Worm (Caenorhabditis elegans): ENCODE data around the gene K09C6.10.

- TF ChIP-seq ama-1 (optimal IDR thresholded peaks at IDR 0.05) = no peak
- no peak for TF ChIP-seq sea-1 (GFP tag; conservative IDR thresholded peaks at IDR 0.05)
- TF ChIP-seq ceh-36 (tag; optimal IDR thresholded peaks at IDR 0.05) = no peak
- TF ChIP-seq ets-7 (tag; optimal IDR thresholded peaks at IDR 0.05) = no peak
- TF ChIP-seq hmg-4 (GFP tag; optimal IDR thresholded peaks at IDR 0.05) = no peak
- no peak for TF ChIP-seq B0310.2 (tag; optimal IDR thresholded peaks at IDR 0.05)
- TF ChIP-seq tra-4 (tag; optimal IDR thresholded peaks at IDR 0.05) = no peak
- no peak for TF ChIP-seq scrt-1 (GFP tag; IDR thresholded peaks at IDR 0.05)
- no peak for TF ChIP-seq hmbx-1 (tag; optimal IDR thresholded peaks at IDR 0.05)
- TF ChIP-seq flt-1 (GFP tag; IDR thresholded peaks at IDR 0.05) = no peak
- no peak for TF ChIP-seq ceh-13 (GFP tag; optimal IDR thresholded peaks at IDR 0.05)
- TF ChIP-seq F13C5.2 (tag; optimal IDR thresholded peaks at IDR 0.05) = no peak
- TF ChIP-seq tbx-11 (GFP tag; IDR thresholded peaks at IDR 0.05) = no peak
- TF ChIP-seq pes-1 (GFP tag; IDR thresholded peaks at IDR 0.05) = no peak
These were observed 17.3 kb downstream of the K09C6.10 start, which contains the start of gene K09C6.2 for ce11 chrV:856549-856948.
